Worm (Caenorhabditis elegans) whole organism, L2 larva: ENCODE data around the gene C17E7.13.

Experiments used
- C34F6.9 ChIP-seq: fragments of 150-350 bp; optimal IDR thresholded peaks from 2 replicates; lab custom pipeline; 2014; ENCODE audit warnings: missing biosample characterization, missing genetic modification characterization
- R02D3.7 ChIP-seq: fragments of 150-350 bp; optimal IDR thresholded peaks from 2 replicates; lab custom pipeline; 2014; ENCODE audit warnings: missing biosample characterization, missing genetic modification characterization
- Y55F3AM.14 ChIP-seq: fragments of 200-800 bp; sonication (Bioruptor generic); optimal IDR thresholded peaks from 2 replicates; lab custom pipeline; 2018; ENCODE audit warnings: mild to moderate bottlenecking, missing genetic modification characterization, missing compliant biosample characterization
- ZK546.5 ChIP-seq: sonication (generic microtip); optimal IDR thresholded peaks from 2 replicates; lab custom pipeline; 2017; ENCODE audit warnings: missing biosample characterization, missing genetic modification characterization
- alr-1 ChIP-seq: fragments of 150-350 bp; optimal IDR thresholded peaks from 2 replicates; lab custom pipeline; 2014; ENCODE audit warnings: missing biosample characterization, missing genetic modification characterization
- aly-2 ChIP-seq: fragments of 150-350 bp; optimal IDR thresholded peaks from 2 replicates; lab custom pipeline; 2014; ENCODE audit warnings: missing biosample characterization, missing genetic modification characterization
- ama-1 ChIP-seq: fragments of 150-350 bp; optimal IDR thresholded peaks from 2 replicates; lab custom pipeline; 2018; ENCODE audit warnings: inconsistent platforms
- blmp-1 ChIP-seq: sonication (generic microtip); optimal IDR thresholded peaks from 2 replicates; lab custom pipeline; 2017; ENCODE audit warnings: missing genetic modification characterization, mild to moderate bottlenecking, missing compliant biosample characterization, antibody characterized with exemption, moderate library complexity; ENCODE audit not compliant: insufficient read depth
- ceh-16 ChIP-seq: fragments of 150-350 bp; optimal IDR thresholded peaks from 2 replicates; lab custom pipeline; 2014; ENCODE audit warnings: missing biosample characterization, missing genetic modification characterization
- ceh-82 ChIP-seq: fragments of 150-350 bp; optimal IDR thresholded peaks from 2 replicates; lab custom pipeline; 2014; ENCODE audit warnings: missing biosample characterization, missing genetic modification characterization
- crh-2 ChIP-seq: sonication (generic microtip); optimal IDR thresholded peaks from 2 replicates; lab custom pipeline; 2017; ENCODE audit warnings: missing biosample characterization, missing genetic modification characterization
- dmd-4 ChIP-seq: sonication (generic microtip); optimal IDR thresholded peaks from 2 replicates; lab custom pipeline; 2017; ENCODE audit warnings: missing biosample characterization, missing genetic modification characterization
- elt-1 ChIP-seq: fragments of 150-350 bp; optimal IDR thresholded peaks from 2 replicates; lab custom pipeline; 2014; ENCODE audit warnings: missing biosample characterization, missing genetic modification characterization
- elt-3 ChIP-seq: sonication (generic microtip); optimal IDR thresholded peaks from 2 replicates; lab custom pipeline; 2017; ENCODE audit warnings: missing biosample characterization, missing genetic modification characterization
- fos-1 ChIP-seq: fragments of 150-350 bp; optimal IDR thresholded peaks from 2 replicates; lab custom pipeline; 2014; ENCODE audit warnings: missing biosample characterization, missing genetic modification characterization
- gmeb-1 ChIP-seq: fragments of 150-350 bp; optimal IDR thresholded peaks from 2 replicates; lab custom pipeline; 2014; ENCODE audit warnings: missing biosample characterization, missing genetic modification characterization
- lin-11 ChIP-seq: fragments of 150-350 bp; sonication (generic microtip); optimal IDR thresholded peaks from 2 replicates; lab custom pipeline; 2014; ENCODE audit warnings: missing biosample characterization, missing genetic modification characterization, inconsistent platforms, mixed read lengths
- lin-39 ChIP-seq: fragments of 150-350 bp; optimal IDR thresholded peaks from 2 replicates; lab custom pipeline; 2014; ENCODE audit warnings: missing biosample characterization, missing genetic modification reagents, missing genetic modification characterization
- lsy-2 ChIP-seq, 2 experiments: fragments of 150-350 bp in 1 of 2; sonication (generic microtip) in 1 of 2; optimal IDR thresholded peaks; 2 replicates each; lab custom pipeline; 2014 to 2017; ENCODE audit warnings: missing biosample characterization in 2 of 2, missing genetic modification characterization in 2 of 2
- mab-5 ChIP-seq: fragments of 150-350 bp; optimal IDR thresholded peaks from 2 replicates; lab custom pipeline; 2014; ENCODE audit warnings: missing biosample characterization, missing genetic modification characterization
- mdl-1 ChIP-seq, 2 experiments: fragments of 150-350 bp in 1 of 2; sonication (generic microtip) in 1 of 2; optimal IDR thresholded peaks; 2 replicates each; lab custom pipeline; 2017; ENCODE audit warnings: missing biosample characterization in 2 of 2, missing genetic modification characterization in 2 of 2
- nhr-10 ChIP-seq: sonication (generic microtip); optimal IDR thresholded peaks from 2 replicates; lab custom pipeline; 2017; ENCODE audit warnings: missing biosample characterization, missing genetic modification characterization
- nhr-12 ChIP-seq: fragments of 150-350 bp; optimal IDR thresholded peaks from 2 replicates; lab custom pipeline; 2014; ENCODE audit warnings: missing biosample characterization, missing genetic modification characterization
- nhr-129 ChIP-seq: fragments of 150-350 bp; optimal IDR thresholded peaks from 2 replicates; lab custom pipeline; 2014; ENCODE audit warnings: missing biosample characterization, missing genetic modification characterization
- nhr-21 ChIP-seq: fragments of 150-350 bp; optimal IDR thresholded peaks from 2 replicates; lab custom pipeline; 2014; ENCODE audit warnings: missing biosample characterization, missing genetic modification characterization
- nhr-237 ChIP-seq: fragments of 150-350 bp; optimal IDR thresholded peaks from 2 replicates; lab custom pipeline; 2014; ENCODE audit warnings: missing biosample characterization, missing genetic modification characterization
- peb-1 ChIP-seq: fragments of 150-350 bp; optimal IDR thresholded peaks from 2 replicates; lab custom pipeline; 2014; ENCODE audit warnings: missing biosample characterization, missing genetic modification characterization
- sem-4 ChIP-seq: fragments of 150-350 bp; optimal IDR thresholded peaks from 2 replicates; lab custom pipeline; 2014; ENCODE audit warnings: missing biosample characterization, missing genetic modification reagents, missing genetic modification characterization
- skn-1 ChIP-seq: sonication (generic microtip); optimal IDR thresholded peaks from 2 replicates; lab custom pipeline; 2017; ENCODE audit warnings: missing biosample characterization, missing genetic modification characterization
- snpc-4 ChIP-seq: fragments of 150-350 bp; optimal IDR thresholded peaks from 2 replicates; lab custom pipeline; 2014; ENCODE audit warnings: missing biosample characterization, missing genetic modification characterization
- unc-39 ChIP-seq: fragments of 150-350 bp; optimal IDR thresholded peaks from 2 replicates; lab custom pipeline; 2014; ENCODE audit warnings: missing biosample characterization, missing genetic modification characterization
- unc-62 ChIP-seq: fragments of 150-350 bp; optimal IDR thresholded peaks from 2 replicates; lab custom pipeline; 2014; ENCODE audit warnings: missing biosample characterization, missing genetic modification reagents, missing genetic modification characterization
- zag-1 ChIP-seq: fragments of 150-350 bp; optimal IDR thresholded peaks from 2 replicates; lab custom pipeline; 2014; ENCODE audit warnings: missing biosample characterization, missing genetic modification characterization
- ztf-1 ChIP-seq: fragments of 200-800 bp; sonication (Bioruptor generic); conservative IDR thresholded peaks from 2 replicates; pipeline ENCODE4 v1.3.6; 2022; ENCODE audit warnings: missing genetic modification characterization, missing compliant biosample characterization

The C17E7.13 gene

DNA sequence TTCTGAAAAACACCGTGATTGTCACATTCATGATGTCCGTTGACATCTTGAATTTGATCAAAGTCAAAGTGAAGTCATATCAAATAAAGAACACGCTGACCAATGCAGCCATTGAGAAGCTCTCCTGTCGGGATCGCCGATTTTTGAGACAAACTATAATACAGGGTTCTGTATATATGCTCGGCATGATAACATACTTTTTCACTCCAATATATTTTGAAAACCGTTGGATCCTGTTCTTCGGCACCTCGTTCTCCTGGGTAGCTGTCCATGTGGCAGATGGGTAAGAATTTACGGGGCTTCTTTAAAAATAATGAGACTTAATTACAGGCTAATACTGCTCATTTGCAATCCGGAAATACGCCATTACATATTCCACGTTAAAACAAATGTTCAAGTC lies 33.5 kb upstream of the C17E7.13 start:
- TF ChIP-seq nhr-237 (tag; lab: Kevin White, UChicago) (no peak), gmeb-1 (tag; lab: Kevin White, UChicago) (no peak), zag-1 (tag; lab: Kevin White, UChicago) (no peak), lin-11 (no peak), ztf-1 (no peak), unc-39 (no peak), nhr-12 (tag; lab: Kevin White, UChicago) (no peak), ama-1 (lab: Kevin White, UChicago) (no peak), ceh-16 (tag; lab: Kevin White, UChicago) (no peak), elt-1 (tag; lab: Kevin White, UChicago) (no peak), mdl-1 (tag; optimal IDR thresholded peaks at IDR 0.05; lab: Kevin White, UChicago) (no peak), mab-5 (tag; lab: Kevin White, UChicago) (no peak), aly-2 (tag; lab: Kevin White, UChicago) (no peak), alr-1 (tag; lab: Kevin White, UChicago) (no peak), snpc-4 (no peak), sem-4 (tag; lab: Kevin White, UChicago) (no peak)
- TF ChIP-seq, all 48 proteins: peak for 0

DNA sequence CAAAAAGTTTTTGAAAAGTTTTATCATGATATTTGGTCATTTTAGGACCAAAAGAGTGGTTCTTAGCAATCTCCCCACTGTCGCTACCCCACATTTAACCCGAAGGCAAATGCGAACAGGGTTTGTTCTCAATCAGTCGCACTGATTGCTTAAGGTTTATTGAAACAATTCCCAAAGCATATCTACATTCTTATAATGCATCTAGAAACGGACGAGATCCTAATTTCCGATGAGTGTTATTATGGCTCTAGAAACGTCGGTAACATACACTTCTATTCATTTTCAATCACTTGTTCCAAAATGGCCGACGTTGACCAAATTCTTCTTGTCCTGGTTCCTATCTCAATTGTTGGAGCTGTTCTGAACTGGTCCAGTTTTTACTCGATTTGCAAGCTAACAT lies 32.5 kb upstream of the C17E7.13 start, which contains the start of gene srx-65:
Gene srx-65, plus strand, starts transcription at position 301 of the 400 bp plus-strand sequence.
- TF ChIP-seq zag-1 (tag; lab: Kevin White, UChicago) (no peak), nhr-21 (tag; lab: Kevin White, UChicago) (no peak), unc-39 (no peak), ama-1 (lab: Kevin White, UChicago) (no peak), C34F6.9 (tag; lab: Kevin White, UChicago) (no peak)

DNA sequence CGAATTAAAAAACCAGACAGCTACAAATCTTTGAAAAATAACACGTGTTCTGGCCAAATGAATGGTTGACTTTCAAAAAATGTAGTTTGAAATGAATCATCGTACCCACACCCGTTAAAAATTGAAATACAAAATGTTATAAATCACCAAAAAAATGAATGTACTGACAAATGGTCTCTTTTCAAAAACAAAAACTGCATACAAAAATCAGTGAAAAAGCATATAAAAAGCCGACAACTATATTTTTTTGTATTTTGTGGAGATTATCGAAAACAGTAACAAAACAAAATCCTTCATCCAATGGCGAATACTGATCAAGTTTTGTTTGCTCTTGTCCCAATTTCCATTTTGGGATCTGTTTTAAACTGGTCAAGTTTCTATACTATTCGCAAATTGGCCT lies 30.2 kb upstream of the C17E7.13 start, which contains the start of gene srx-66:
Gene srx-66, plus strand, starts transcription at position 301 of the 400 bp plus-strand sequence.
- no peak for TF ChIP-seq nhr-10 (tag; lab: Kevin White, UChicago)
- no peak for TF ChIP-seq ceh-82
- no peak for TF ChIP-seq mab-5 (tag; lab: Kevin White, UChicago)
- no peak for TF ChIP-seq elt-3 (tag; lab: Kevin White, UChicago)
- TF ChIP-seq skn-1 (tag; lab: Kevin White, UChicago), result no peak
- no peak for TF ChIP-seq lsy-2 (tag; optimal IDR thresholded peaks at IDR 0.05; lab: Kevin White, UChicago)
- TF ChIP-seq lin-39, result no peak
- TF ChIP-seq nhr-129 (tag; lab: Kevin White, UChicago), result no peak
- no peak for TF ChIP-seq blmp-1 (tag; lab: Kevin White, UChicago)
- TF ChIP-seq R02D3.7 (tag; lab: Kevin White, UChicago), result no peak
- TF ChIP-seq dmd-4 (tag; lab: Kevin White, UChicago), result no peak
- no peak for TF ChIP-seq peb-1 (tag; lab: Kevin White, UChicago)

DNA sequence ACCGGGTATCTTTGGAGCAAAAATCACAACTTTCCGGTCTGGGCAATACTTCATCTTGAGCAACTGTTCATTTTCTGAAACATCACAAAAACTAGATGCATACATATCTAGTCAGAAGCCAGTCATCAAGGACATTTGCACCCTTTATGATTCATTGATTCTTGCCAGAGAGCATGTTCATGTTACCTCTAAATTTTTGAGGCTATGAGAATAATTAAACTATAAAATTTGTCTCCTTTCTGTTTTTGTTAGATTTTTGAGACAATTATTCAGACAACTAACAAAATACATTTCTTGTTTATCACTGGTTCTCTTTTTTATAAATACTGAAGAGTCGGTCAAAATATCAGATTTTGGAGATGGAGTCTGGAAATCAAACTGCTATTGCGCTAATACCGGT lies 27.4 kb upstream of the C17E7.13 start, which contains the start of gene srx-67:
Gene srx-67, plus strand, starts transcription at position 301 of the 400 bp plus-strand sequence.
- TF ChIP-seq fos-1 (tag; lab: Kevin White, UChicago), result no peak
- no peak for TF ChIP-seq elt-1 (tag; lab: Kevin White, UChicago)
- no peak for TF ChIP-seq aly-2 (tag; lab: Kevin White, UChicago)
- no peak for TF ChIP-seq dmd-4 (tag; lab: Kevin White, UChicago)
- TF ChIP-seq blmp-1 (tag; lab: Kevin White, UChicago), result no peak
- TF ChIP-seq C34F6.9 (tag; lab: Kevin White, UChicago), result no peak
- no peak for TF ChIP-seq Y55F3AM.14 (GFP tag; lab: Kevin White, UChicago)
- TF ChIP-seq ZK546.5 (tag; lab: Kevin White, UChicago), result no peak
- TF ChIP-seq crh-2 (tag; lab: Kevin White, UChicago), result no peak
- no peak for TF ChIP-seq unc-62

DNA sequence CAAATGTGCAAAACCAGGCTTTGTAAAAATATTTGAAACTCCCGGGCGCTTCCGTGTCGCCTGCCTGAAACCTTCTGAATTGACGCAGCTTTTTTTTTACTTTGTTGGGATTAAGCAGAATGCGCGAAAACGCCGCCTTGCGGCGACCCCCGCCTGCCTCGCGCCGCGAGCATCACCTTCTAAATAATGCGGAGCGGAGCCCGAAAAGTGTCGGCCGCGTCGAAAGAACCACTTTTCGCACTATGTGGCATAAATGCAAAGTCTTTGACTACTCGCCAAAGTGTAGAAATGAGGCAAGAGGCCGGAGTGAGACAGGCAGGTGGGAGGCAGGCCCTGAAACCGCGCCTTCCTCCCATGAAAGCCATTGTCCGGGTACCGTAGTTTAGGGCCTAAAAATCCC lies 24.0 kb upstream of the C17E7.13 start:
- TF ChIP-seq unc-39, result no peak
- no peak for TF ChIP-seq ztf-1
- TF ChIP-seq ceh-82, result no peak
- no peak for TF ChIP-seq lin-11
- TF ChIP-seq, all 48 proteins: peak for 0
